Fruit fly (Drosophila melanogaster): ENCODE measurements around the gene CG46412.

Gene CG46412

dm6 chr3L:11515349-11516079 lies 48.4 kb downstream of the CG46412 start:
- TF ChIP-seq psq (optimal IDR thresholded peaks at IDR 0.05) (no peak), h (optimal IDR thresholded peaks at IDR 0.05) (no peak), insv (optimal IDR thresholded peaks at IDR 0.05) (no peak), ttk (optimal IDR thresholded peaks at IDR 0.05) (no peak), Myc (optimal IDR thresholded peaks at IDR 0.05) (no peak), Sin3A (optimal IDR thresholded peaks at IDR 0.05) (no peak)

All from Kc167 (cell line).